Worm (Caenorhabditis elegans) whole organism, L1 larva: Measurements from ENCODE around the gene ZC317.7.
A peak's percentile ranks its signal among the peaks of the same experiment; 100 is the strongest.
"Not testable (repeated sequence)": the region's sequence is repeated elsewhere in the genome, so short reads cannot be mapped to it uniquely, and the experiment has no call there.

Experiments
- C04F5.9 ChIP-seq: sonication (generic microtip); optimal IDR thresholded peaks from 2 replicates; lab custom pipeline; 2016; ENCODE audit warnings: missing genetic modification characterization, missing compliant biosample characterization
- C16A3.4 ChIP-seq: fragments of 150-350 bp; optimal IDR thresholded peaks from 2 replicates; lab custom pipeline; 2014; ENCODE audit warnings: missing biosample characterization, missing genetic modification characterization
- C34B4.2 ChIP-seq: sonication (generic microtip); optimal IDR thresholded peaks from 2 replicates; lab custom pipeline; 2017; ENCODE audit warnings: mild to moderate bottlenecking, missing genetic modification characterization, missing compliant biosample characterization
- alr-1 ChIP-seq: fragments of 200-800 bp; sonication (Bioruptor generic); optimal IDR thresholded peaks from 2 replicates; lab custom pipeline; 2018; ENCODE audit warnings: borderline replicate concordance, mild to moderate bottlenecking, missing genetic modification characterization, missing compliant biosample characterization
- ceh-8 ChIP-seq: fragments of 200-800 bp; sonication (Bioruptor generic); optimal IDR thresholded peaks from 2 replicates; lab custom pipeline; 2018; ENCODE audit warnings: mild to moderate bottlenecking, missing genetic modification characterization, moderate library complexity, missing compliant biosample characterization
- ceh-82 ChIP-seq, 3 experiments: fragments of 150-350 bp in 1 of 3; sonication (generic microtip) in 2 of 3; optimal IDR thresholded peaks; 2 replicates each; lab custom pipeline; 2014 to 2017; ENCODE audit warnings: missing biosample characterization in 3 of 3, missing genetic modification characterization in 3 of 3
- dpl-1 ChIP-seq, 3 experiments: fragments of 150-350 bp in 2 of 3; sonication (generic microtip) in 1 of 3; optimal IDR thresholded peaks; 2 replicates each; lab custom pipeline; 2014 to 2017; ENCODE audit warnings: missing biosample characterization in 3 of 3, missing genetic modification characterization in 3 of 3, missing genetic modification reagents in 3 of 3
- dsc-1 ChIP-seq: sonication (generic microtip); optimal IDR thresholded peaks from 2 replicates; lab custom pipeline; 2016; ENCODE audit warnings: mild to moderate bottlenecking, missing genetic modification characterization, missing compliant biosample characterization
- efl-1 ChIP-seq, 4 experiments: fragments of 150-350 bp; optimal IDR thresholded peaks in 3 of 4; peaks in 1 of 4; 1 replicate in 1 of 4; 2 replicates in 3 of 4; lab custom pipeline; 2014; ENCODE audit warnings: missing biosample characterization in 2 of 4, missing genetic modification characterization in 2 of 4, missing genetic modification reagents in 2 of 4
- ets-5 ChIP-seq: fragments of 200-800 bp; sonication (Bioruptor generic); IDR thresholded peaks from 2 replicates; pipeline ENCODE4 v1.3.6; 2022; ENCODE audit warnings: missing genetic modification characterization, missing compliant biosample characterization
- fkh-4 ChIP-seq: sonication (generic microtip); optimal IDR thresholded peaks from 2 replicates; lab custom pipeline; 2016; ENCODE audit warnings: missing compliant biosample characterization, missing genetic modification characterization, borderline replicate concordance
- fos-1 ChIP-seq: fragments of 150-350 bp; optimal IDR thresholded peaks from 2 replicates; lab custom pipeline; 2014; ENCODE audit warnings: missing biosample characterization, missing genetic modification characterization
- hlh-17 ChIP-seq: fragments of 200-800 bp; sonication (Bioruptor generic); optimal IDR thresholded peaks from 2 replicates; lab custom pipeline; 2018; ENCODE audit warnings: missing genetic modification characterization, mild to moderate bottlenecking, missing compliant biosample characterization, moderate library complexity, borderline replicate concordance
- hlh-4 ChIP-seq: sonication (generic microtip); optimal IDR thresholded peaks from 2 replicates; lab custom pipeline; 2016; ENCODE audit warnings: mild to moderate bottlenecking, missing genetic modification characterization, missing compliant biosample characterization
- hpl-2 ChIP-seq: fragments of 150-350 bp; optimal IDR thresholded peaks from 2 replicates; lab custom pipeline; 2014; ENCODE audit warnings: missing biosample characterization, missing genetic modification reagents, missing genetic modification characterization
- irx-1 ChIP-seq: sonication (generic microtip); optimal IDR thresholded peaks from 2 replicates; lab custom pipeline; 2016; ENCODE audit warnings: missing genetic modification characterization, missing compliant biosample characterization
- isw-1 ChIP-seq: fragments of 200-800 bp; sonication (Bioruptor generic); IDR thresholded peaks from 2 replicates; pipeline ENCODE4 v1.3.6; 2022; ENCODE audit warnings: missing genetic modification characterization, missing compliant biosample characterization
- jun-1 ChIP-seq: fragments of 150-350 bp; optimal IDR thresholded peaks from 2 replicates; lab custom pipeline; 2014; ENCODE audit warnings: missing biosample characterization, missing genetic modification reagents, missing genetic modification characterization
- lin-13 ChIP-seq: fragments of 150-350 bp; optimal IDR thresholded peaks from 2 replicates; lab custom pipeline; 2014; ENCODE audit warnings: missing biosample characterization, missing genetic modification reagents, missing genetic modification characterization
- lin-15B ChIP-seq: fragments of 150-350 bp; sonication (generic microtip); optimal IDR thresholded peaks from 3 replicates; lab custom pipeline; 2014; ENCODE audit warnings: missing biosample characterization, missing genetic modification characterization
- lin-35 ChIP-seq, 2 experiments: fragments of 150-350 bp; optimal IDR thresholded peaks; 2 replicates each; lab custom pipeline; 2014; ENCODE audit warnings: missing biosample characterization in 2 of 2, missing genetic modification characterization in 2 of 2, missing genetic modification reagents in 2 of 2
- lin-39 ChIP-seq: fragments of 150-350 bp; optimal IDR thresholded peaks from 2 replicates; lab custom pipeline; 2014; ENCODE audit warnings: missing biosample characterization, missing genetic modification reagents, missing genetic modification characterization
- lir-3 ChIP-seq: sonication (generic microtip); optimal IDR thresholded peaks from 2 replicates; lab custom pipeline; 2016; ENCODE audit warnings: mild to moderate bottlenecking, missing genetic modification characterization, moderate library complexity, missing compliant biosample characterization; ENCODE audit not compliant: poor library complexity
- mep-1 ChIP-seq: fragments of 150-350 bp; optimal IDR thresholded peaks from 2 replicates; lab custom pipeline; 2014; ENCODE audit warnings: missing biosample characterization, missing genetic modification characterization
- nhr-11 ChIP-seq: fragments of 150-350 bp; optimal IDR thresholded peaks from 2 replicates; lab custom pipeline; 2014; ENCODE audit warnings: missing biosample characterization, missing genetic modification characterization
- nhr-19 ChIP-seq: fragments of 200-800 bp; sonication (Bioruptor generic); conservative IDR thresholded peaks from 2 replicates; pipeline ENCODE4 v1.3.6; 2022; ENCODE audit warnings: missing genetic modification characterization, missing compliant biosample characterization
- nhr-237 ChIP-seq: fragments of 150-350 bp; optimal IDR thresholded peaks from 2 replicates; lab custom pipeline; 2014; ENCODE audit warnings: missing biosample characterization, missing genetic modification characterization
- nhr-77 ChIP-seq: fragments of 150-350 bp; optimal IDR thresholded peaks from 2 replicates; lab custom pipeline; 2014; ENCODE audit warnings: missing biosample characterization, missing genetic modification characterization
- nhr-90 ChIP-seq: sonication (generic microtip); optimal IDR thresholded peaks from 2 replicates; lab custom pipeline; 2016; ENCODE audit warnings: mild to moderate bottlenecking, missing genetic modification characterization, missing compliant biosample characterization; ENCODE audit not compliant: poor library complexity
- skn-1 ChIP-seq: fragments of 150-350 bp; optimal IDR thresholded peaks from 2 replicates; lab custom pipeline; 2014; ENCODE audit warnings: missing biosample characterization, missing genetic modification characterization
- snu-23 ChIP-seq: sonication (generic microtip); optimal IDR thresholded peaks from 2 replicates; lab custom pipeline; 2016; ENCODE audit warnings: missing genetic modification characterization, missing compliant biosample characterization
- sox-4 ChIP-seq: sonication (generic microtip); optimal IDR thresholded peaks from 2 replicates; lab custom pipeline; 2016; ENCODE audit warnings: missing genetic modification characterization, missing compliant biosample characterization
- sptf-1 ChIP-seq: fragments of 150-350 bp; optimal IDR thresholded peaks from 2 replicates; lab custom pipeline; 2014; ENCODE audit warnings: missing biosample characterization, missing genetic modification characterization
- sup-37 ChIP-seq: fragments of 200-800 bp; sonication (Bioruptor generic); optimal IDR thresholded peaks from 2 replicates; lab custom pipeline; 2018; ENCODE audit warnings: mild to moderate bottlenecking, missing genetic modification characterization, missing compliant biosample characterization
- tlp-1 ChIP-seq: fragments of 150-350 bp; optimal IDR thresholded peaks from 2 replicates; lab custom pipeline; 2014; ENCODE audit warnings: missing biosample characterization, missing genetic modification characterization
- unc-98 ChIP-seq: fragments of 200-800 bp; sonication (Bioruptor generic); IDR thresholded peaks from 2 replicates; pipeline ENCODE4 v1.3.6; 2022; ENCODE audit warnings: missing genetic modification characterization, missing compliant biosample characterization
- vab-15 ChIP-seq: sonication (generic microtip); optimal IDR thresholded peaks from 2 replicates; lab custom pipeline; 2017; ENCODE audit warnings: missing genotype, mild to moderate bottlenecking, missing genetic modification characterization, missing compliant biosample characterization
- zag-1 ChIP-seq: fragments of 150-350 bp; optimal IDR thresholded peaks from 2 replicates; lab custom pipeline; 2014; ENCODE audit warnings: missing biosample characterization, missing genetic modification characterization
- ztf-11 ChIP-seq, 2 experiments: sonication (generic microtip); optimal IDR thresholded peaks; 2 replicates each; lab custom pipeline; 2016 to 2017; ENCODE audit warnings: missing genetic modification characterization in 2 of 2, missing biosample characterization in 1 of 2, missing compliant biosample characterization in 1 of 2
- ztf-4 ChIP-seq: fragments of 150-350 bp; optimal IDR thresholded peaks from 2 replicates; lab custom pipeline; 2014; ENCODE audit warnings: missing biosample characterization, missing genetic modification characterization

ZC317.7 gene

DNA sequence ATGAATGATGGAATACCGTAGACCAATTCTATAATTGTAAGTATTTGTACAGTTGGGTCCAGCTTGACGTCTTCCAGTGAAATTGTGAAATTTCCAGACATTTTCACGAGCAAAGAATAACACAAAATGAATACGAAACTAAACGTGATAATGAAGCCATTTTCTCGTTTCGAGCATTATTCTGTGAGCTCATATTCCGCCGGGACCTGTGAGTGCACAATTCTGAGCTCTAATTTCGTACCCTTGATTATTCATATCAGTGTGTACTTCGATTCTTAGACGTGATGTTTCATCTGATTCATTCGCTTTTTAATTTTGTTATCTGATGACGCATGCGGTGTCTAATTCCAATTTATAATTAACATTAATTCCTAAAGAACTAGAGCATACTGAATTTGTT is 11.5 kb upstream of the ZC317.7 start, which contains the start of gene srg-66:
TSS of gene srg-66 (minus strand) at position 101 of the 400 bp plus-strand sequence.
- TF ChIP-seq tlp-1 = no peak
- TF ChIP-seq ets-5 = no peak
- TF ChIP-seq ceh-8 (GFP tag; lab: Kevin White, UChicago) = peak; percentile 66
- TF ChIP-seq C16A3.4 (tag; lab: Kevin White, UChicago) = no peak

DNA sequence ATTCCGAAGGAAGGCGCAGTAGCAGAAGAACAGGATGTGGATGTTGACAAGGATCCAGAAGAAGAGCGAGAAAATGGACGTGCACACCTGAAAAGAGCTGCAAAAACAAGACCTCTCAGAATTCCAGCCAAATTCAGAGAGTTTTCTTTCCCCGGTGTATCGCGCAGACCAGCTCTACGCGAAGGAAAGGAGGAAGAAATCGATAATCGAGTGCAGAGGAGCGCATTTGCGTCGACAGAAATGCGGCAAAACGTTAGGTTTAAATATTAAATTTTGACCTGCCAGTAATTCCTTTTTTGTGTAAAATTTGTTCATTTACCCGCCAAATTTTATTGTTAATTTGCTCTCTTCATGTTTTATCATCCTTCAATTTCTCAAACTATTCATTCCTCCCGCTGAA is 6.9 kb upstream of the ZC317.7 start:
- TF ChIP-seq isw-1 (GFP tag; lab: Robert Waterston, UW) (no peak), lin-13 (GFP tag; lab: Kevin White, UChicago) (no peak), hpl-2 (GFP tag; lab: Kevin White, UChicago) (no peak), C04F5.9 (tag; lab: Kevin White, UChicago) (no peak), skn-1 (no peak), dpl-1 (GFP tag; optimal IDR thresholded peaks at IDR 0.05; lab: Kevin White, UChicago) (peak in 2 of 3 experiments; percentile 43 to 50), mep-1 (tag; lab: Kevin White, UChicago) (no peak), nhr-19 (no peak), zag-1 (tag; lab: Kevin White, UChicago) (no peak), sup-37 (GFP tag; lab: Kevin White, UChicago) (no peak), lir-3 (tag; lab: Kevin White, UChicago) (no peak), lin-35 (GFP tag; optimal IDR thresholded peaks at IDR 0.05; lab: Kevin White, UChicago) (peak in 1 of 2 experiments; percentile 52), lin-39 (no peak), alr-1 (tag; lab: Kevin White, UChicago) (no peak), efl-1 (optimal IDR thresholded peaks at IDR 0.05; lab: Kevin White, UChicago) (peak in 1 of 2 experiments; percentile 52), efl-1 (GFP tag; optimal IDR thresholded peaks at IDR 0.05 in 1 of 2; lab: Kevin White, UChicago) (peak; percentile 59 to 95), sox-4 (tag; lab: Kevin White, UChicago) (no peak), ztf-4 (tag; lab: Kevin White, UChicago) (no peak), unc-98 (GFP tag; lab: Robert Waterston, UW) (no peak), nhr-237 (tag; lab: Kevin White, UChicago) (no peak), ztf-11 (tag; optimal IDR thresholded peaks at IDR 0.05; lab: Kevin White, UChicago) (no peak), nhr-11 (no peak), vab-15 (tag; lab: Kevin White, UChicago) (no peak), ceh-82 (tag; optimal IDR thresholded peaks at IDR 0.05; lab: Kevin White, UChicago) (no peak)

ce11 chrV:5468489-5468888 is 2.3 kb downstream of the ZC317.7 start, which contains the start of gene ZC317.6:
Gene ZC317.6 (minus strand): TSS chrV:5468589.
- TF ChIP-seq dsc-1 (tag; lab: Kevin White, UChicago); fkh-4 (tag; lab: Kevin White, UChicago); hlh-17 (GFP tag; lab: Kevin White, UChicago): not testable (repeated sequence)
- TF ChIP-seq, all 84 proteins: peak for 0; not testable (repeated sequence) for 84

DNA sequence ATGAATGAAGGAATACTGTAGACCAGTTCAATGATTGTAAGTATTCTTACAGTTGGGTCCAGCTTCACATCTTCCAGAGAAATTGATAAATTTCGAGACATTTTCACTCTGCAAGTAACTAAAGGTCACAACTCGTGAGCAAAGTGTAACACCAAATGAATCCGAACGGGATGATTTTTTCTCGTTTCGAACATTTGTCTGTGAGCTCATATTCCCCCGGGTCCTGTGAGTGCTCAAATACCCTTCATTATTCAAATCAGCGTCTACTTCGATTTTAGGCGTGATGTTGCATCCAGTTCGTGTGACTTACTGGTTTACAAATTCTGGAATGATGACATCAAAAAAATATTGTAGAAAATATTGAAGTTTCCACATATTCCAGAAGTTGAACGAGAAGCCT is 5.5 kb downstream of the ZC317.7 start, which contains the start of gene srg-68:
TSS of gene srg-68 (minus strand) at position 101 of the 400 bp plus-strand sequence.
- TF ChIP-seq irx-1 (tag; lab: Kevin White, UChicago) (no peak), fos-1 (no peak), lir-3 (tag; lab: Kevin White, UChicago) (no peak), snu-23 (GFP tag; lab: Kevin White, UChicago) (no peak), ceh-82 (tag; optimal IDR thresholded peaks at IDR 0.05; lab: Kevin White, UChicago) (no peak), sptf-1 (no peak), jun-1 (tag; lab: Kevin White, UChicago) (no peak), nhr-77 (no peak), C34B4.2 (no peak), nhr-90 (tag; lab: Kevin White, UChicago) (no peak), isw-1 (GFP tag; lab: Robert Waterston, UW) (no peak), hlh-4 (tag; lab: Kevin White, UChicago) (no peak), lin-15B (tag; lab: Kevin White, UChicago) (no peak), hlh-17 (GFP tag; lab: Kevin White, UChicago) (no peak)
- TF ChIP-seq, all 84 proteins: peak for 0
